Worm (Caenorhabditis elegans) whole organism, midembryonic: ENCODE measurements around the gene Y39E4B.13.
A peak's percentile ranks its signal among the peaks of the same experiment; 100 is the strongest.

ENCODE experiments used
- T22C8.4 ChIP-seq: fragments of 200-800 bp; sonication (Bioruptor generic); IDR thresholded peaks from 2 replicates; pipeline ENCODE4 v1.3.6; 2022; ENCODE audit warnings: missing genetic modification characterization, missing compliant biosample characterization
- cog-1 ChIP-seq: sonication (generic microtip); optimal IDR thresholded peaks from 2 replicates; lab custom pipeline; 2016; ENCODE audit warnings: missing genetic modification characterization, missing compliant biosample characterization
- flt-1 ChIP-seq: fragments of 200-800 bp; sonication (Bioruptor generic); IDR thresholded peaks from 2 replicates; pipeline ENCODE4 v1.3.6; 2022; ENCODE audit warnings: missing genetic modification characterization, missing compliant biosample characterization
- klf-2 ChIP-seq: fragments of 200-800 bp; sonication (Bioruptor generic); conservative IDR thresholded peaks from 2 replicates; pipeline ENCODE4 v1.3.6; 2022; ENCODE audit warnings: missing genetic modification reagents, missing genetic modification characterization, missing compliant biosample characterization
- med-1 ChIP-seq: sonication (generic microtip); optimal IDR thresholded peaks from 2 replicates; lab custom pipeline; 2017; ENCODE audit warnings: missing genetic modification characterization, mild to moderate bottlenecking, missing compliant biosample characterization, antibody characterized with exemption, missing genetic modification reagents; ENCODE audit not compliant: insufficient read depth
- ref-1 ChIP-seq: fragments of 200-800 bp; sonication (Bioruptor generic); conservative IDR thresholded peaks from 2 replicates; pipeline ENCODE4 v1.3.6; 2022; ENCODE audit warnings: missing genetic modification reagents, missing genetic modification characterization, missing compliant biosample characterization
- tab-1 ChIP-seq: fragments of 200-800 bp; sonication (Bioruptor generic); IDR thresholded peaks from 2 replicates; pipeline ENCODE4 v1.3.6; 2022; ENCODE audit warnings: missing genetic modification characterization, missing compliant biosample characterization
- ztf-23 ChIP-seq: fragments of 200-800 bp; sonication (Bioruptor generic); IDR thresholded peaks from 2 replicates; pipeline ENCODE4 v1.3.6; 2022; ENCODE audit warnings: missing genetic modification reagents, missing genetic modification characterization, missing compliant biosample characterization
- ztf-29 ChIP-seq: fragments of 200-800 bp; sonication (Bioruptor generic); IDR thresholded peaks from 2 replicates; pipeline ENCODE4 v1.3.6; 2022; ENCODE audit warnings: missing genetic modification reagents, missing genetic modification characterization, missing compliant biosample characterization

The Y39E4B.13 gene

DNA sequence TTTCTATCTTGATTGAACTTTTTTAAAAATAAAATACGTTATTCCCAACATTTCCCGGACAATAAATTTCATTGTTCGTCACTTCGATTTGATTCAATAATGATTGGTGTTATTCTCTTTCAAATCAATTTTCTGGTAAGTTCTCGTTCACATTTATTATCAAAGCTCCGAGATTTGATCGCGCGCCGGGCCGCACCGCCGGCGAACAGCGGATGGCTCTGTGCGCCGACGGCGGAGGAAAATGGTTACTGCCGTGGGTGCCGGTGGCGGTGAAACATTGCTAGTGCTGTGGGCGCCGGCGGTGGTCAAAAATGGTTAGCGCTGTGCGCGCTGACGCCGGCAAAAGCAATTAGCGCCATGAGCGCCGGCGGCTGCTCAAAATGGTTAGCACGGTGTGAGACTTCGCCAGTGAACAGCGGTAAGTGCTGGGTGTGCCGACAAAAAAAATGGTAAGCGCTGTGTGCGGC is at the start of gene Y39E4B.13:
Y39E4B.13 (plus strand) TSS at position 51 of the 467 bp plus-strand sequence.
- TF ChIP-seq ref-1 (GFP tag; lab: Robert Waterston, UW) (no peak), med-1 (GFP tag; lab: Kevin White, UChicago) (no peak), klf-2 (GFP tag; lab: Robert Waterston, UW) (no peak), cog-1 (tag; lab: Kevin White, UChicago) (no peak), T22C8.4 (GFP tag; lab: Robert Waterston, UW) (no peak), ztf-29 (GFP tag; lab: Robert Waterston, UW) (no peak), tab-1 (GFP tag; lab: Robert Waterston, UW) (no peak), flt-1 (GFP tag; lab: Robert Waterston, UW) (no peak), ztf-23 (GFP tag; lab: Robert Waterston, UW) (no peak)

DNA sequence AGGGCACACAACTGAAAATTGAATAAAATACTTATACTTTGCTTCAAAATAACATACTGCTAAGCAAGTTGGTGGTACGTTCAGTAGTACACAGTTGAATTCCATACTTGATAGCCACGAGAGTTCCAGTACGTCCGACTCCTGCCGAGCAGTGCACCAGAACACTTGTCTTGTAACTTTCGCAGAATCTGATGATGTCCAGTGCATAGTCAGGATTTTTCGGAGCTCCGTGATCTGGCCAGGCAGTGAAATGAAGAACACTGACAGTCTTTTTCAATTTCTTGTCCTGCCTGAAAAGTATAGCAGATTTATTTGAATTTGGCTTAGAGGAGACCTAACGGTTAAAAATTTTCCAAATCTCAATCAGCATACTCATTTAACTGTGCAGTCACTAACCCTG is 41.0 kb upstream of the Y39E4B.13 start:
- no peak for TF ChIP-seq tab-1 (GFP tag; lab: Robert Waterston, UW)
- no peak for TF ChIP-seq ztf-29 (GFP tag; lab: Robert Waterston, UW)
- no peak for TF ChIP-seq klf-2 (GFP tag; lab: Robert Waterston, UW)
- TF ChIP-seq ref-1 (GFP tag; lab: Robert Waterston, UW), result no peak
- no peak for TF ChIP-seq cog-1 (tag; lab: Kevin White, UChicago)
- TF ChIP-seq T22C8.4 (GFP tag; lab: Robert Waterston, UW), result no peak
- TF ChIP-seq flt-1 (GFP tag; lab: Robert Waterston, UW), result no peak
- TF ChIP-seq med-1 (GFP tag; lab: Kevin White, UChicago), result no peak
- no peak for TF ChIP-seq ztf-23 (GFP tag; lab: Robert Waterston, UW)

DNA sequence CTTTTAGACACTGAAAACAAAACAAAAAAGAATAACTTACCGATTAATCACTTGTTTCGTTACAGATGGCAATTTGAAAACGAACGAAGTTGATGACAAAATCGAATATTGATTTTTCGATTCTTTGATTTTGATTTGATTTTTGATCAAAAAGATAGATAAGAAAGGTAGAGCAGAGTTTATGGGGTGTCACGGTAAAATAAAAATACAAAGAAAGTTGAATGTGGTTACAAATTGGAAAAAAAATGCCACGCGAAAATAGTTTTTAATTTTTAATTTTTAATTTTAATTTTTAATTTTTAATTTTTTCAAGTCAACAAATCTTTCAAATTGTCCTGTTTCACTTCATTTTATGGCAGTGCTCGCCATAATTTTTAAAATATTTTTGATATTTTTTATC is 35.6 kb upstream of the Y39E4B.13 start, which contains the start of gene F54F12.1:
F54F12.1 (minus strand) TSS at position 101 of the 400 bp plus-strand sequence.
- TF ChIP-seq ref-1 (GFP tag; lab: Robert Waterston, UW) (no peak), ztf-29 (GFP tag; lab: Robert Waterston, UW) (no peak), ztf-23 (GFP tag; lab: Robert Waterston, UW) (no peak), cog-1 (tag; lab: Kevin White, UChicago) (no peak), tab-1 (GFP tag; lab: Robert Waterston, UW) (no peak), med-1 (GFP tag; lab: Kevin White, UChicago) (no peak), T22C8.4 (GFP tag; lab: Robert Waterston, UW) (no peak), flt-1 (GFP tag; lab: Robert Waterston, UW) (no peak), klf-2 (GFP tag; lab: Robert Waterston, UW) (no peak)

- peak; percentile 58; the same call in 1 of the 2 replicates for TF ChIP-seq ztf-29 (GFP tag; lab: Robert Waterston, UW)
- no peak for TF ChIP-seq tab-1 (GFP tag; lab: Robert Waterston, UW)
Measured at ce11 chrIII:13056230-13056629, 34.7 kb upstream of the Y39E4B.13 start.

ce11 chrIII:13056735-13057134 is 34.2 kb upstream of the Y39E4B.13 start:
- no peak for TF ChIP-seq ztf-23 (GFP tag; lab: Robert Waterston, UW)
- no peak for TF ChIP-seq klf-2 (GFP tag; lab: Robert Waterston, UW)
- TF ChIP-seq T22C8.4 (GFP tag; lab: Robert Waterston, UW), result no peak
- no peak for TF ChIP-seq ref-1 (GFP tag; lab: Robert Waterston, UW)
- TF ChIP-seq cog-1 (tag; lab: Kevin White, UChicago), result no peak
- no peak for TF ChIP-seq flt-1 (GFP tag; lab: Robert Waterston, UW)
- TF ChIP-seq ztf-29 (GFP tag; lab: Robert Waterston, UW), result no peak
- no peak for TF ChIP-seq med-1 (GFP tag; lab: Kevin White, UChicago)
- no peak for TF ChIP-seq tab-1 (GFP tag; lab: Robert Waterston, UW)

DNA sequence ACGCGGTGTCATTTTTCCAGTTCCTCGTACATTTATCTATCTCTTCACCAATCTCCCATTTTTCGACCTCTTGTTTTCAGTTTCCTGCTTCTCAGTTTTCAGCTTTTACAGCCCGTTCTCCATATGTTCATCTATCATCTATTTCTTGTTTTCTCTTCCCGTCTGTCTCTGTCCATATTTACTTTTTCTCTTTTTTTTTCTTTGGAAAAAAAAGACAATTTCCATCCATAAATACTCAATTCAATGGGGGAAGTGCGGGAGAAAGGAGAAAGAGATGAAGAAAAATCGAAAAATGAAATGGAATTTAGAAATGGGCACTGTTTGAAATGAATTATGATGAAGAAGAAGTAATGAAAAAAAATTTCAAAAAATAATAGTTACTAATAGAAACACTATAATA is 32.8 kb upstream of the Y39E4B.13 start:
- TF ChIP-seq tab-1 (GFP tag; lab: Robert Waterston, UW), result no peak
- no peak for TF ChIP-seq cog-1 (tag; lab: Kevin White, UChicago)
- no peak for TF ChIP-seq T22C8.4 (GFP tag; lab: Robert Waterston, UW)
- no peak for TF ChIP-seq klf-2 (GFP tag; lab: Robert Waterston, UW)
- TF ChIP-seq flt-1 (GFP tag; lab: Robert Waterston, UW), result no peak
- no peak for TF ChIP-seq ztf-29 (GFP tag; lab: Robert Waterston, UW)
- TF ChIP-seq med-1 (GFP tag; lab: Kevin White, UChicago), result no peak
- TF ChIP-seq ztf-23 (GFP tag; lab: Robert Waterston, UW), result no peak
- TF ChIP-seq ref-1 (GFP tag; lab: Robert Waterston, UW), result no peak

DNA sequence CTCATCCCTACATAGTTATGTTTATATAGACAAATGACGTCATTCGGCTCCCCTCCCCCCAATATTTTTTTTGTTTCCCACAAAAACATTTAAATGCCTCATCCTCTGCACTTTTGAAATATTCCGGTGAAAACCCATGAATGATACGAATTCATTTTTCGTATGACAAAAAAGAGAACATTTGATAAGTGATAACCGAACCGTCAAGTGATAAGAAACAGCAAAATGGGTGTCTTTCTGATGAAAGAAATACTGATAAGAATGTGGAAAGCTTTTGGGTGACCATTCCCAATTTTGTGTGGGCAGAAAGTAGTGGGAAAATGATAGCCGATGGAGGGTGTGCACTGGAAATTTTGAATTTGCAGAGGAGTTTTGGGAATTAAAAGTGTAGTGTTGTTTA is 31.6 kb upstream of the Y39E4B.13 start:
- TF ChIP-seq cog-1 (tag; lab: Kevin White, UChicago), result no peak
- no peak for TF ChIP-seq flt-1 (GFP tag; lab: Robert Waterston, UW)
- TF ChIP-seq med-1 (GFP tag; lab: Kevin White, UChicago), result no peak
- TF ChIP-seq tab-1 (GFP tag; lab: Robert Waterston, UW), result no peak
- TF ChIP-seq T22C8.4 (GFP tag; lab: Robert Waterston, UW), result no peak
- no peak for TF ChIP-seq ztf-23 (GFP tag; lab: Robert Waterston, UW)
- no peak for TF ChIP-seq ref-1 (GFP tag; lab: Robert Waterston, UW)
- TF ChIP-seq klf-2 (GFP tag; lab: Robert Waterston, UW), result no peak
- no peak for TF ChIP-seq ztf-29 (GFP tag; lab: Robert Waterston, UW)

DNA sequence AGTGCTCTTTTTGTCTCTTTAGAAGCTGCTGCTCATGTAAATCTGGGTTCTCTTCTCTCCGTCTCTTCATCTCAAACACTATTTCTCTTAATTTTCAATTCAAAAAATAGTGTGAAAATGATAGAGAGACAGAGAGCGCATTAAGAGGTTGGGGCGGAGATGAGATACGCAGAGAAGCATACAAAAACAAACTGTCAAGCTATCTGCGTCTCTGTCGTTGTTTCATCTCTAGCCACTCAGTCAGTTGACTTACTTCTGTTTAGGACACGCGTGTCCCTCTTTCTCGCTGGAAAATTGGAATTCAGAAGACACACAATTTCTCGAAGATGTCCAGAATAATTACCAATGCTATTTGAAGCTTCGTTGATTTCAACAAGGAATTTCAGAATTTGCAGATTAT is 29.8 kb upstream of the Y39E4B.13 start:
- TF ChIP-seq flt-1 (GFP tag; lab: Robert Waterston, UW) (peak; percentile 59; the same call in 1 of the 2 replicates), tab-1 (GFP tag; lab: Robert Waterston, UW) (no peak), ref-1 (GFP tag; lab: Robert Waterston, UW) (no peak), cog-1 (tag; lab: Kevin White, UChicago) (peak; percentile 65), ztf-23 (GFP tag; lab: Robert Waterston, UW) (no peak)

DNA sequence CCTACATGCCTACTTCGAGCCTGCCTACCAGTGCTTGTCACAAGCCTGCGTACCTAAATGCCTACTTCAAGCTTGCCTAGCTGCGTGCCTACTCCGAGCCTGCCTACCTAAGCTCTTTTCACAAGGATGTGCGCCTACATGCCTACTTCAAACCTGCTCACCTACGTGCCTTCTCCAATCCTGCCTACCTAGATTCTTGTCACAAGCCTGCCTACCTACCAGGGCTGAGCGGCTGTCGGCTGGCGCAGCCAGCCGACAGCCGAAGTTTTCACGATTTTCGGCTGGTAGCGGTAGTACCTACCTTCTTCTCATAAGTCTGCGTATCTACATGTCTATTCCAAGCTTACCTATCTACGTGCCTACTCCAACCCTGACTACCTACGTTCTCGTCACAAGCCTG is 29.2 kb upstream of the Y39E4B.13 start:
- TF ChIP-seq klf-2 (GFP tag; lab: Robert Waterston, UW), result no peak
- no peak for TF ChIP-seq ztf-23 (GFP tag; lab: Robert Waterston, UW)
- TF ChIP-seq flt-1 (GFP tag; lab: Robert Waterston, UW), result no peak
- TF ChIP-seq ref-1 (GFP tag; lab: Robert Waterston, UW), result no peak
- no peak for TF ChIP-seq tab-1 (GFP tag; lab: Robert Waterston, UW)
- TF ChIP-seq cog-1 (tag; lab: Kevin White, UChicago), result no peak
- no peak for TF ChIP-seq med-1 (GFP tag; lab: Kevin White, UChicago)
- TF ChIP-seq T22C8.4 (GFP tag; lab: Robert Waterston, UW), result no peak
- no peak for TF ChIP-seq ztf-29 (GFP tag; lab: Robert Waterston, UW)
